Worm (Caenorhabditis elegans) whole organism, L3 larva: ENCODE results near the gene nspg-13.

ENCODE experiments used
- lin-15B ChIP-seq: fragments of 150-350 bp; optimal IDR thresholded peaks from 2 replicates; lab custom pipeline; 2014; ENCODE audit warnings: missing biosample characterization, missing genetic modification characterization
- nhr-67 ChIP-seq: fragments of 150-350 bp; optimal IDR thresholded peaks from 2 replicates; lab custom pipeline; 2014; ENCODE audit warnings: missing biosample characterization, missing genetic modification characterization

The nspg-13 gene

ce11 chrX:5303500-5303899 is 48.5 kb downstream of the nspg-13 start, which contains the start of gene ags-3:
Gene ags-3, minus strand, starts transcription at chrX:5303600.
- TF ChIP-seq lin-15B (tag; lab: Kevin White, UChicago) (no peak), nhr-67 (tag; lab: Kevin White, UChicago) (no peak)
